Worm (Caenorhabditis elegans) whole organism, L1 larva: Measurements from ENCODE around the gene vps-11.

Source experiments
- alr-1 ChIP-seq: fragments of 200-800 bp; sonication (Bioruptor generic); optimal IDR thresholded peaks from 2 replicates; lab custom pipeline; 2018; ENCODE audit warnings: borderline replicate concordance, mild to moderate bottlenecking, missing genetic modification characterization, missing compliant biosample characterization
- ceh-82 ChIP-seq, 3 experiments: fragments of 150-350 bp in 1 of 3; sonication (generic microtip) in 2 of 3; optimal IDR thresholded peaks; 2 replicates each; lab custom pipeline; 2014 to 2017; ENCODE audit warnings: missing biosample characterization in 3 of 3, missing genetic modification characterization in 3 of 3
- ceh-88 ChIP-seq: fragments of 200-800 bp; sonication (Bioruptor generic); IDR thresholded peaks from 2 replicates; pipeline ENCODE4 v1.3.6; 2022; ENCODE audit warnings: missing genetic modification characterization, missing compliant biosample characterization
- dsc-1 ChIP-seq: sonication (generic microtip); optimal IDR thresholded peaks from 2 replicates; lab custom pipeline; 2016; ENCODE audit warnings: mild to moderate bottlenecking, missing genetic modification characterization, missing compliant biosample characterization
- elt-3 ChIP-seq, 6 experiments: fragments of 150-350 bp in 1 of 6; sonication (generic microtip); optimal IDR thresholded peaks; 2 replicates each; lab custom pipeline; 2017 to 2018; ENCODE audit warnings: missing biosample characterization in 6 of 6, missing genetic modification characterization in 6 of 6, inconsistent platforms in 1 of 6
- nhr-12 ChIP-seq: sonication (generic microtip); optimal IDR thresholded peaks from 2 replicates; lab custom pipeline; 2017; ENCODE audit warnings: missing biosample characterization, missing genetic modification characterization
- nhr-90 ChIP-seq: sonication (generic microtip); optimal IDR thresholded peaks from 2 replicates; lab custom pipeline; 2016; ENCODE audit warnings: mild to moderate bottlenecking, missing genetic modification characterization, missing compliant biosample characterization; ENCODE audit not compliant: poor library complexity
- pag-3 ChIP-seq: sonication (generic microtip); optimal IDR thresholded peaks from 2 replicates; lab custom pipeline; 2017; ENCODE audit warnings: missing genetic modification characterization, mild to moderate bottlenecking, missing compliant biosample characterization, antibody characterized with exemption, borderline replicate concordance; ENCODE audit not compliant: insufficient read depth
- sptf-1 ChIP-seq: fragments of 150-350 bp; optimal IDR thresholded peaks from 2 replicates; lab custom pipeline; 2014; ENCODE audit warnings: missing biosample characterization, missing genetic modification characterization
- unc-130 ChIP-seq: fragments of 150-350 bp; optimal IDR thresholded peaks from 2 replicates; lab custom pipeline; 2017; ENCODE audit warnings: missing biosample characterization, missing genetic modification characterization, inconsistent platforms
- unc-62 ChIP-seq: fragments of 150-350 bp; optimal IDR thresholded peaks from 2 replicates; lab custom pipeline; 2014; ENCODE audit warnings: missing biosample characterization, missing genetic modification reagents, missing genetic modification characterization
- unc-98 ChIP-seq: fragments of 200-800 bp; sonication (Bioruptor generic); IDR thresholded peaks from 2 replicates; pipeline ENCODE4 v1.3.6; 2022; ENCODE audit warnings: missing genetic modification characterization, missing compliant biosample characterization
- ztf-4 ChIP-seq: fragments of 150-350 bp; optimal IDR thresholded peaks from 2 replicates; lab custom pipeline; 2014; ENCODE audit warnings: missing biosample characterization, missing genetic modification characterization

DNA sequence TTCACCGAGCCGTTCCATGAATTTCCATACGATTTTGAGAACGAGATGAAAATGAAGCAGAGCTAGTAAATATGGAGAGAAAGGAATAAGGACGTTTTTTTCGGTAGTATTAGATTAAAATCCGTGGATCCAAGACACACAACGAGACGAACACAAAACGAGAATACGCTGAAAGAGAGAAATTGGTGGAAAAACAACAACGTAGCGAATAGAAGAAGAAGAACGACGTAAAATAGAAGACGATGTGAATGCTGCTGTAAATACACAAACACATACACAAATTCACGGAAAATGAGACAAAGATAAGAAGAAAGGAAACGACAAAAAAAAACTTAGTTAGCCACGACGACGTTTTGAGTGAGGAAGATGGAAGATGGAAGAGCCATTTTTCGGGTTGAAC is 41.4 kb upstream of the vps-11 start:
- no peak for TF ChIP-seq ceh-88 (GFP tag; lab: Robert Waterston, UW)
- no peak for TF ChIP-seq nhr-90 (tag; lab: Kevin White, UChicago)
- TF ChIP-seq unc-62 (GFP tag; lab: Kevin White, UChicago): no peak
- no peak for TF ChIP-seq sptf-1 (tag; lab: Kevin White, UChicago)
- no peak for TF ChIP-seq ztf-4 (tag; lab: Kevin White, UChicago)
- no peak for TF ChIP-seq unc-130 (tag; lab: Kevin White, UChicago)
- TF ChIP-seq unc-98 (GFP tag; lab: Robert Waterston, UW): no peak
- TF ChIP-seq pag-3 (tag; lab: Kevin White, UChicago): no peak
- no peak for TF ChIP-seq nhr-12 (tag; lab: Kevin White, UChicago)
- no peak for TF ChIP-seq dsc-1 (tag; lab: Kevin White, UChicago)
- TF ChIP-seq ceh-82 (tag; optimal IDR thresholded peaks at IDR 0.05; lab: Kevin White, UChicago): no peak
- no peak for TF ChIP-seq elt-3 (tag; optimal IDR thresholded peaks at IDR 0.05; lab: Kevin White, UChicago)
- no peak for TF ChIP-seq alr-1 (tag; lab: Kevin White, UChicago)
